Fruit fly (Drosophila melanogaster): ENCODE results near the gene CG5790.

Gene CG5790

dm6 chr2L:18305057-18305829, 10.6 kb downstream of the CG5790 start:
- TF ChIP-seq fd96Ca (GFP tag; IDR thresholded peaks at IDR 0.05), result no peak
- peak; percentile 60 for TF ChIP-seq CG14655 (GFP tag; optimal IDR thresholded peaks at IDR 0.05)
- TF ChIP-seq CG12605 (GFP tag; IDR thresholded peaks at IDR 0.05), result no peak
- TF ChIP-seq CG10348 (GFP tag; IDR thresholded peaks at IDR 0.05), result no peak
- no peak for TF ChIP-seq gl (tag; optimal IDR thresholded peaks at IDR 0.05)
- peak; percentile 48 for TF ChIP-seq CG15710 (tag; optimal IDR thresholded peaks at IDR 0.05)
- no peak for TF ChIP-seq EcR (GFP tag; optimal IDR thresholded peaks at IDR 0.05)
- no peak for TF ChIP-seq Pif1A (GFP tag; optimal IDR thresholded peaks at IDR 0.05)
- TF ChIP-seq CG4496 (GFP tag; IDR thresholded peaks at IDR 0.05), result no peak
- no peak for TF ChIP-seq D1 (tag; optimal IDR thresholded peaks at IDR 0.05)
- TF ChIP-seq CG9948 (tag; optimal IDR thresholded peaks at IDR 0.05), result peak; percentile 54
- TF ChIP-seq rn (GFP tag; IDR thresholded peaks at IDR 0.05), result no peak
- peak; percentile 39 for TF ChIP-seq CG17806 (tag; optimal IDR thresholded peaks at IDR 0.05)
- no peak for TF ChIP-seq CG32121 (GFP tag; IDR thresholded peaks at IDR 0.05)
- TF ChIP-seq Snoo (tag; optimal IDR thresholded peaks at IDR 0.05), result no peak
- peak; percentile 60 for TF ChIP-seq CG8159 (tag; optimal IDR thresholded peaks at IDR 0.05)
- no peak for TF ChIP-seq CG34367 (tag; optimal IDR thresholded peaks at IDR 0.05)
- TF ChIP-seq CG13204 (GFP tag; optimal IDR thresholded peaks at IDR 0.05), result no peak
- TF ChIP-seq CG8301 (tag; optimal IDR thresholded peaks at IDR 0.05), result no peak
- no peak for TF ChIP-seq Pif1B (GFP tag; optimal IDR thresholded peaks at IDR 0.05)
- no peak for TF ChIP-seq Ets98B (GFP tag; IDR thresholded peaks at IDR 0.05)

dm6 chr2L:18307823-18308222, 13.2 kb downstream of the CG5790 start:
- TF ChIP-seq CG14655 (GFP tag; optimal IDR thresholded peaks at IDR 0.05) (no peak), CG12605 (GFP tag; IDR thresholded peaks at IDR 0.05) (no peak), CG4496 (GFP tag; IDR thresholded peaks at IDR 0.05) (no peak), fd96Ca (GFP tag; IDR thresholded peaks at IDR 0.05) (no peak), rn (GFP tag; IDR thresholded peaks at IDR 0.05) (no peak), CG10348 (GFP tag; IDR thresholded peaks at IDR 0.05) (no peak), D1 (tag; optimal IDR thresholded peaks at IDR 0.05) (no peak), Pif1B (GFP tag; optimal IDR thresholded peaks at IDR 0.05) (no peak), CG17806 (tag; optimal IDR thresholded peaks at IDR 0.05) (no peak), CG34367 (tag; optimal IDR thresholded peaks at IDR 0.05) (no peak), Ets98B (GFP tag; IDR thresholded peaks at IDR 0.05) (no peak)

- no peak for TF ChIP-seq CG32121 (GFP tag; IDR thresholded peaks at IDR 0.05)
- no peak for TF ChIP-seq fd96Ca (GFP tag; IDR thresholded peaks at IDR 0.05)
- no peak for TF ChIP-seq CG12605 (GFP tag; IDR thresholded peaks at IDR 0.05)
- no peak for TF ChIP-seq rn (GFP tag; IDR thresholded peaks at IDR 0.05)
- TF ChIP-seq CG8159 (tag; optimal IDR thresholded peaks at IDR 0.05), result no peak
- no peak for TF ChIP-seq Pif1B (GFP tag; optimal IDR thresholded peaks at IDR 0.05)
- no peak for TF ChIP-seq Ets98B (GFP tag; IDR thresholded peaks at IDR 0.05)
- TF ChIP-seq CG4496 (GFP tag; IDR thresholded peaks at IDR 0.05), result no peak
- TF ChIP-seq CG34367 (tag; optimal IDR thresholded peaks at IDR 0.05), result no peak
- no peak for TF ChIP-seq CG8301 (tag; optimal IDR thresholded peaks at IDR 0.05)
- TF ChIP-seq D1 (tag; optimal IDR thresholded peaks at IDR 0.05), result no peak
- TF ChIP-seq EcR (GFP tag; optimal IDR thresholded peaks at IDR 0.05), result no peak
- TF ChIP-seq CG14655 (GFP tag; optimal IDR thresholded peaks at IDR 0.05), result no peak
- TF ChIP-seq CG15710 (tag; optimal IDR thresholded peaks at IDR 0.05), result no peak
- TF ChIP-seq Snoo (tag; optimal IDR thresholded peaks at IDR 0.05), result no peak
- no peak for TF ChIP-seq Pif1A (GFP tag; optimal IDR thresholded peaks at IDR 0.05)
- no peak for TF ChIP-seq gl (tag; optimal IDR thresholded peaks at IDR 0.05)
- no peak for TF ChIP-seq CG13204 (GFP tag; optimal IDR thresholded peaks at IDR 0.05)
- no peak for TF ChIP-seq CG17806 (tag; optimal IDR thresholded peaks at IDR 0.05)
- TF ChIP-seq CG9948 (tag; optimal IDR thresholded peaks at IDR 0.05), result no peak
These were observed 14.0 kb downstream of the CG5790 start for dm6 chr2L:18308652-18309051.

dm6 chr2L:18309346-18309745, 14.7 kb downstream of the CG5790 start, which contains the start of gene CG43354:
Gene CG43354, minus strand, starts transcription at chr2L:18309446.
- TF ChIP-seq gl (tag; optimal IDR thresholded peaks at IDR 0.05) (no peak), CG4496 (GFP tag; IDR thresholded peaks at IDR 0.05) (no peak), CG32121 (GFP tag; IDR thresholded peaks at IDR 0.05) (no peak), CG13204 (GFP tag; optimal IDR thresholded peaks at IDR 0.05) (no peak), rn (GFP tag; IDR thresholded peaks at IDR 0.05) (no peak), fd96Ca (GFP tag; IDR thresholded peaks at IDR 0.05) (no peak), CG12605 (GFP tag; IDR thresholded peaks at IDR 0.05) (no peak), CG10348 (GFP tag; IDR thresholded peaks at IDR 0.05) (no peak), EcR (GFP tag; optimal IDR thresholded peaks at IDR 0.05) (no peak), Snoo (tag; optimal IDR thresholded peaks at IDR 0.05) (no peak), CG14655 (GFP tag; optimal IDR thresholded peaks at IDR 0.05) (no peak), CG8301 (tag; optimal IDR thresholded peaks at IDR 0.05) (no peak), CG34367 (tag; optimal IDR thresholded peaks at IDR 0.05) (no peak), CG15710 (tag; optimal IDR thresholded peaks at IDR 0.05) (no peak), Pif1A (GFP tag; optimal IDR thresholded peaks at IDR 0.05) (no peak), CG9948 (tag; optimal IDR thresholded peaks at IDR 0.05) (no peak)

dm6 chr2L:18310489-18310888, 15.8 kb downstream of the CG5790 start:
- TF ChIP-seq EcR (GFP tag; optimal IDR thresholded peaks at IDR 0.05) (no peak), CG13204 (GFP tag; optimal IDR thresholded peaks at IDR 0.05) (peak; percentile 48), rn (GFP tag; IDR thresholded peaks at IDR 0.05) (peak; percentile 42; the same call in 1 of the 2 replicates), Ets98B (GFP tag; IDR thresholded peaks at IDR 0.05) (peak; percentile 77), CG8301 (tag; optimal IDR thresholded peaks at IDR 0.05) (peak; percentile 84), CG12605 (GFP tag; IDR thresholded peaks at IDR 0.05) (peak; percentile 76; the same call in 1 of the 2 replicates), gl (tag; optimal IDR thresholded peaks at IDR 0.05) (peak; percentile 59), CG8159 (tag; optimal IDR thresholded peaks at IDR 0.05) (peak; percentile 86), CG32121 (GFP tag; IDR thresholded peaks at IDR 0.05) (peak; percentile 77), Pif1B (GFP tag; optimal IDR thresholded peaks at IDR 0.05) (peak; percentile 74), CG15710 (tag; optimal IDR thresholded peaks at IDR 0.05) (peak; percentile 83), CG34367 (tag; optimal IDR thresholded peaks at IDR 0.05) (peak; percentile 75), CG10348 (GFP tag; IDR thresholded peaks at IDR 0.05) (no peak), CG14655 (GFP tag; optimal IDR thresholded peaks at IDR 0.05) (peak; percentile 90), CG9948 (tag; optimal IDR thresholded peaks at IDR 0.05) (peak; percentile 88), CG4496 (GFP tag; IDR thresholded peaks at IDR 0.05) (peak; percentile 85), fd96Ca (GFP tag; IDR thresholded peaks at IDR 0.05) (peak; percentile 78), D1 (tag; optimal IDR thresholded peaks at IDR 0.05) (peak; percentile 62), Pif1A (GFP tag; optimal IDR thresholded peaks at IDR 0.05) (peak; percentile 74), Snoo (tag; optimal IDR thresholded peaks at IDR 0.05) (peak; percentile 72), CG17806 (tag; optimal IDR thresholded peaks at IDR 0.05) (peak; percentile 85)

Measured in whole organism, pupa.